Worm (Caenorhabditis elegans): ENCODE results near the gene sams-4.

DNA sequence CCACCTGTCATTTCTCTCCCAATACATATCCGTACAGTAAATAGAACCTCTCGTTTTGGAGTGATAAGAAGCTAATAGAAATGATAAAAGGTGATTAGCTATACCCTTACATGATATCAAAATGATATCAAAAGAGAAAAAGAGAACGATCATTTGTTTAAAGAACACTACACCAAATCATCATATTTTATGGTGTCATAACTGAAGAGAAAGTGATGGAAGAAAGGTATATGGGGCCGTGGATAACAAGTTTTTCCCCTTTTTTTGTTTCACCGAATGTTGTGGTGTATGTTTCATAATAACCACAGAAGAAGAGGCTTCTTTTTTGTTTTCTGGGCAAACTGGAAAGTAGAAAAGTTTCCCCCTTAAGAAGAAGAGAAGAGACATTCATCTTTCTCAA, 12.0 kb upstream of the sams-4 start:
- TF ChIP-seq ceh-9 (tag; optimal IDR thresholded peaks at IDR 0.05) (no peak), pha-4 (tag; optimal IDR thresholded peaks at IDR 0.05) (no peak), ref-2 (tag; optimal IDR thresholded peaks at IDR 0.05) (no peak), ttx-3 (tag; optimal IDR thresholded peaks at IDR 0.05) (no peak), Y22D7AL.16 (tag; optimal IDR thresholded peaks at IDR 0.05) (no peak), hlh-30 (tag; optimal IDR thresholded peaks at IDR 0.05; ENCODE audit: insufficient read depth) (no peak), fax-1 (tag; optimal IDR thresholded peaks at IDR 0.05) (no peak), nhr-232 (tag; optimal IDR thresholded peaks at IDR 0.05) (no peak), ceh-48 (tag; optimal IDR thresholded peaks at IDR 0.05) (no peak)

All from whole organism, late embryonic.